Fruit fly (Drosophila melanogaster): Measurements from ENCODE around the gene png.

Gene png

dm6 chrX:1349255-1349654 lies 8.1 kb downstream of the png start, which contains the start of gene MTPAP (continued):
- no peak for TF ChIP-seq Trl (optimal IDR thresholded peaks at IDR 0.05)
- TF ChIP-seq Trl (GFP tag; optimal IDR thresholded peaks at IDR 0.05): peak; percentile 17
- peak; percentile 79 for TF ChIP-seq HLH4C (GFP tag; IDR thresholded peaks at IDR 0.05; ENCODE audit: partially characterized antibody)
- TF ChIP-seq CG2120 (GFP tag; optimal IDR thresholded peaks at IDR 0.05): peak; percentile 28
- TF ChIP-seq pzg (GFP tag; optimal IDR thresholded peaks at IDR 0.05): peak; percentile 49
- no peak for TF ChIP-seq CG11398 (GFP tag; optimal IDR thresholded peaks at IDR 0.05)
- no peak for TF ChIP-seq en (GFP tag; optimal IDR thresholded peaks at IDR 0.05)
- TF ChIP-seq Mes4 (GFP tag; optimal IDR thresholded peaks at IDR 0.05): peak; percentile 2
- TF ChIP-seq dysf (GFP tag; IDR thresholded peaks at IDR 0.05): no peak
- peak; percentile 11 for TF ChIP-seq CG8944 (GFP tag; optimal IDR thresholded peaks at IDR 0.05)
- peak; percentile 69 for TF ChIP-seq Myb (GFP tag; optimal IDR thresholded peaks at IDR 0.05)
- TF ChIP-seq CG7963 (GFP tag; IDR thresholded peaks at IDR 0.05; ENCODE audit: partially characterized antibody): peak; percentile 28; the same call in 1 of the 3 replicates
- TF ChIP-seq CG5245 (GFP tag; optimal IDR thresholded peaks at IDR 0.05): no peak
- no peak for TF ChIP-seq Ets65A (GFP tag)
- TF ChIP-seq CG33213 (GFP tag; optimal IDR thresholded peaks at IDR 0.05): no peak
- no peak for TF ChIP-seq CG9437 (GFP tag; optimal IDR thresholded peaks at IDR 0.05)
- peak; percentile 72 for TF ChIP-seq hb (GFP tag; IDR thresholded peaks at IDR 0.05; ENCODE audit: partially characterized antibody)
- TF ChIP-seq gce (GFP tag; IDR thresholded peaks at IDR 0.05): no peak
- TF ChIP-seq CTCF (GFP tag; optimal IDR thresholded peaks at IDR 0.05): peak; percentile 61
- TF ChIP-seq sens (GFP tag): peak; percentile 81
- TF ChIP-seq CG14860 (GFP tag; IDR thresholded peaks at IDR 0.05; ENCODE audit: partially characterized antibody): peak; percentile 78
- TF ChIP-seq zf30C (GFP tag; optimal IDR thresholded peaks at IDR 0.05): no peak
- no peak for TF ChIP-seq Hr78 (GFP tag; optimal IDR thresholded peaks at IDR 0.05)
- no peak for TF ChIP-seq CG7357 (GFP tag; IDR thresholded peaks at IDR 0.05)
- no peak for TF ChIP-seq CG18619 (GFP tag; optimal IDR thresholded peaks at IDR 0.05)
- no peak for TF ChIP-seq CG8388 (GFP tag; optimal IDR thresholded peaks at IDR 0.05)
- peak; percentile 44 for TF ChIP-seq phol (tag; optimal IDR thresholded peaks at IDR 0.05)
- no peak for TF ChIP-seq CG43689 (GFP tag; IDR thresholded peaks at IDR 0.05)
- TF ChIP-seq tna (GFP tag; IDR thresholded peaks at IDR 0.05; ENCODE audit: partially characterized antibody): peak; percentile 54; the same call in 1 of the 2 replicates
- TF ChIP-seq Atf3 (GFP tag; optimal IDR thresholded peaks at IDR 0.05): no peak
- peak; percentile 39 for TF ChIP-seq CG2712 (tag; optimal IDR thresholded peaks at IDR 0.05)
- TF ChIP-seq nerfin-2 (GFP tag; IDR thresholded peaks at IDR 0.05; ENCODE audit: partially characterized antibody): peak; percentile 66
- peak in 1 of 2 experiments; percentile 0 for TF ChIP-seq Pdp1 (GFP tag; optimal IDR thresholded peaks at IDR 0.05)
- peak; percentile 46 for TF ChIP-seq CoRest (tag; optimal IDR thresholded peaks at IDR 0.05)
- TF ChIP-seq CG17328 (GFP tag; IDR thresholded peaks at IDR 0.05): no peak
- peak; percentile 72 for TF ChIP-seq MBD-R2 (GFP tag; IDR thresholded peaks at IDR 0.05)
- TF ChIP-seq so (GFP tag; IDR thresholded peaks at IDR 0.05): no peak
- TF ChIP-seq CG18262 (tag; optimal IDR thresholded peaks at IDR 0.05): no peak
- no peak for TF ChIP-seq H15 (GFP tag; IDR thresholded peaks at IDR 0.05)
- TF ChIP-seq unc-4 (GFP tag; IDR thresholded peaks at IDR 0.05; ENCODE audit: partially characterized antibody): peak; percentile 60
- no peak for TF ChIP-seq CG12942 (GFP tag; optimal IDR thresholded peaks at IDR 0.05)
- TF ChIP-seq crp (GFP tag; optimal IDR thresholded peaks at IDR 0.05): peak in 1 of 2 experiments; percentile 22
- peak; percentile 12 for TF ChIP-seq gfzf (GFP tag; optimal IDR thresholded peaks at IDR 0.05)
- TF ChIP-seq NFAT (GFP tag; IDR thresholded peaks at IDR 0.05): no peak
- TF ChIP-seq CG1792 (GFP tag; optimal IDR thresholded peaks at IDR 0.05): no peak
- TF ChIP-seq Gug (GFP tag; IDR thresholded peaks at IDR 0.05): no peak
- peak in 1 of 2 experiments; percentile 39 for TF ChIP-seq dpn (GFP tag; optimal IDR thresholded peaks at IDR 0.05)
- TF ChIP-seq sug (tag; optimal IDR thresholded peaks at IDR 0.05): peak; percentile 37
- TF ChIP-seq gsb (GFP tag; IDR thresholded peaks at IDR 0.05): no peak
- TF ChIP-seq Dp (GFP tag; optimal IDR thresholded peaks at IDR 0.05): peak; percentile 83
- peak; percentile 43 for TF ChIP-seq NC2β (GFP tag; optimal IDR thresholded peaks at IDR 0.05)
- peak; percentile 29; the same call in 1 of the 2 replicates for TF ChIP-seq Atf6 (GFP tag; IDR thresholded peaks at IDR 0.05)
